Comparison of ENCODE assay signal across 5 worm cellular contexts in the genomic region with DNA sequence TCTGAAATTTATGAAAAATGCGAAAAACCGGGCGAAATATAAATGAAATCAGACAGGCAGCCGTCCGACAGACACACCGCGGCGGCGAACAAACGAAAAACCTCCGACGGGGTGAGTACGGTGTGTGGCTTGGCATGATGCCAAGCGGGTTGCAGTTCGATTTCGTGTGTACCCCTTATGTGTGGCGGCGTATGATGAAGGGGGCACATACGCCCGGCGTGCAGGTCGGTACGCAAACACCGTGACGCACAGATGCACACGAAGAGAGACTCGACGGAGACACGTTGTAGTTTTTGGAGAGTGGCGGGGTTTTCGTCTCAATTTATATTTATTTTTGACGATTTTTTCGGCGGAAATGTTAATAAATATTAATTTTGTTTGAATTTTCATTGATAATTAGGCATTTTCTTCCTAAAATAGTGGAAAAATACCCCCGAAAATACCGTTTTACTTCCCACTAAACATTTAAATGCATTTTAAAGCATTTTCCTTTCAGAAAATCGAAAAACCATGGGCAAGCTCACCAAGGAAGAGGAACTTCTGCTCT.
TF ChIP-seq lines count a peak whose summit lies in the region.

Gene trap-3, plus strand, starts transcription at position 497 of the 547 bp plus-strand sequence.

TF ChIP-seq in whole organism, L1 larva, 84 proteins besides CTCF, POLR2A, EP300 and RAD21 (continues in another document):
- TF ChIP-seq jun-1 (tag; optimal IDR thresholded peaks at IDR 0.05; lab: Kevin White, UChicago) (peak; percentile 97), irx-1 (tag; optimal IDR thresholded peaks at IDR 0.05; lab: Kevin White, UChicago) (peak; percentile 92), ama-1 (optimal IDR thresholded peaks at IDR 0.05; lab: Kevin White, UChicago) (peak; percentile 65), unc-30 (tag; optimal IDR thresholded peaks at IDR 0.05; lab: Kevin White, UChicago) (no peak), ceh-63 (GFP tag; optimal IDR thresholded peaks at IDR 0.05; lab: Kevin White, UChicago) (no peak), unc-62 (GFP tag; optimal IDR thresholded peaks at IDR 0.05; lab: Kevin White, UChicago) (no peak), hlh-4 (tag; optimal IDR thresholded peaks at IDR 0.05; lab: Kevin White, UChicago) (no peak), egl-27 (tag; optimal IDR thresholded peaks at IDR 0.05; lab: Kevin White, UChicago) (no peak), mep-1 (tag; optimal IDR thresholded peaks at IDR 0.05; lab: Kevin White, UChicago) (peak; percentile 94), lin-13 (GFP tag; optimal IDR thresholded peaks at IDR 0.05; lab: Kevin White, UChicago) (peak; percentile 96), sox-4 (tag; optimal IDR thresholded peaks at IDR 0.05; lab: Kevin White, UChicago) (peak; percentile 79), zip-4 (GFP tag; optimal IDR thresholded peaks at IDR 0.05; lab: Kevin White, UChicago) (peak; percentile 85), lir-3 (tag; optimal IDR thresholded peaks at IDR 0.05; lab: Kevin White, UChicago; ENCODE audit: poor library complexity) (no peak), zag-1 (tag; optimal IDR thresholded peaks at IDR 0.05; lab: Kevin White, UChicago) (no peak), nhr-19 (GFP tag; conservative IDR thresholded peaks at IDR 0.05; lab: Robert Waterston, UW) (peak; percentile 96), mdl-1 (tag; optimal IDR thresholded peaks at IDR 0.05; lab: Kevin White, UChicago) (peak in 1 of 2 experiments; percentile 96), nhr-12 (tag; optimal IDR thresholded peaks at IDR 0.05; lab: Kevin White, UChicago) (no peak)

TF ChIP-seq in whole organism, L3 larva, 47 proteins besides CTCF, POLR2A, EP300 and RAD21 (continues in another document):
- TF ChIP-seq skn-1 (tag; optimal IDR thresholded peaks at IDR 0.05; lab: Kevin White, UChicago) = peak; percentile 63
- TF ChIP-seq nhr-43 (tag; optimal IDR thresholded peaks at IDR 0.05; lab: Kevin White, UChicago; ENCODE audit: poor library complexity, severe bottlenecking) = peak; percentile 96
- peak; percentile 8 for TF ChIP-seq mdl-1 (tag; optimal IDR thresholded peaks at IDR 0.05; lab: Kevin White, UChicago)
- TF ChIP-seq mml-1 (tag; optimal IDR thresholded peaks at IDR 0.05; lab: Kevin White, UChicago) = no peak
- TF ChIP-seq ceh-82 (tag; optimal IDR thresholded peaks at IDR 0.05; lab: Kevin White, UChicago) = peak; percentile 85
- TF ChIP-seq unc-62 (GFP tag; optimal IDR thresholded peaks at IDR 0.05; lab: Kevin White, UChicago) = peak; percentile 68
- TF ChIP-seq eor-1 (tag; optimal IDR thresholded peaks at IDR 0.05; lab: Kevin White, UChicago) = no peak
- no peak for TF ChIP-seq fkh-2 (tag; optimal IDR thresholded peaks at IDR 0.05; lab: Kevin White, UChicago)
- peak; percentile 93 for TF ChIP-seq snpc-4 (tag; optimal IDR thresholded peaks at IDR 0.05; lab: Kevin White, UChicago)
- no peak for TF ChIP-seq egl-27 (tag; optimal IDR thresholded peaks at IDR 0.05; lab: Kevin White, UChicago)
- TF ChIP-seq nfya-1 (tag; optimal IDR thresholded peaks at IDR 0.05; lab: Kevin White, UChicago; ENCODE audit: insufficient read depth) = peak; percentile 99
- TF ChIP-seq jun-1 (tag; optimal IDR thresholded peaks at IDR 0.05; lab: Kevin White, UChicago) = peak; percentile 91
- TF ChIP-seq nhr-76 (tag; optimal IDR thresholded peaks at IDR 0.05; lab: Kevin White, UChicago) = peak; percentile 50
- peak; percentile 34 for TF ChIP-seq elt-1 (tag; optimal IDR thresholded peaks at IDR 0.05; lab: Kevin White, UChicago)
- TF ChIP-seq ceh-9 (tag; optimal IDR thresholded peaks at IDR 0.05; lab: Kevin White, UChicago) = no peak
- peak; percentile 84 for TF ChIP-seq ceh-28 (tag; optimal IDR thresholded peaks at IDR 0.05; lab: Kevin White, UChicago)
- TF ChIP-seq nhr-12 (tag; optimal IDR thresholded peaks at IDR 0.05; lab: Kevin White, UChicago) = no peak

TF ChIP-seq in whole organism, early embryonic, 17 proteins besides CTCF, POLR2A, EP300 and RAD21:
- TF ChIP-seq tbx-37 (GFP tag; conservative IDR thresholded peaks at IDR 0.05; lab: Robert Waterston, UW) (peak; percentile 49; the same call in 1 of the 2 replicates), aly-1 (tag; optimal IDR thresholded peaks at IDR 0.05; lab: Kevin White, UChicago) (no peak), B0310.2 (tag; optimal IDR thresholded peaks at IDR 0.05; lab: Kevin White, UChicago) (no peak), tra-4 (tag; optimal IDR thresholded peaks at IDR 0.05; lab: Kevin White, UChicago) (peak; percentile 43), hnd-1 (tag; optimal IDR thresholded peaks at IDR 0.05; lab: Kevin White, UChicago) (no peak), scrt-1 (GFP tag; IDR thresholded peaks at IDR 0.05; lab: Robert Waterston, UW) (no peak), ama-1 (optimal IDR thresholded peaks at IDR 0.05; lab: Kevin White, UChicago) (no peak), ceh-13 (GFP tag; optimal IDR thresholded peaks at IDR 0.05; lab: Kevin White, UChicago) (no peak), sea-1 (GFP tag; conservative IDR thresholded peaks at IDR 0.05; lab: Robert Waterston, UW) (0 out of 2 replicates have a peak, but pooled peaks have one; percentile 53), ets-7 (tag; optimal IDR thresholded peaks at IDR 0.05; lab: Kevin White, UChicago) (peak; percentile 55), tbx-11 (GFP tag; IDR thresholded peaks at IDR 0.05; lab: Robert Waterston, UW) (peak; percentile 61), ceh-36 (tag; optimal IDR thresholded peaks at IDR 0.05; lab: Kevin White, UChicago) (no peak), hmbx-1 (tag; optimal IDR thresholded peaks at IDR 0.05; lab: Kevin White, UChicago) (no peak), F13C5.2 (tag; optimal IDR thresholded peaks at IDR 0.05; lab: Kevin White, UChicago) (peak; percentile 90), flt-1 (GFP tag; IDR thresholded peaks at IDR 0.05; lab: Robert Waterston, UW) (0 out of 2 replicates have a peak, but pooled peaks have one; percentile 22), pes-1 (GFP tag; IDR thresholded peaks at IDR 0.05; lab: Robert Waterston, UW) (no peak; the same call in 1 of the 2 replicates), hmg-4 (GFP tag; optimal IDR thresholded peaks at IDR 0.05; lab: Kevin White, UChicago) (peak; percentile 67)
TF ChIP-seq in whole organism, early embryonic: peak in this region for 8.

TF ChIP-seq in whole organism, midembryonic, 9 proteins besides CTCF, POLR2A, EP300 and RAD21:
- TF ChIP-seq ztf-29 (GFP tag; IDR thresholded peaks at IDR 0.05; lab: Robert Waterston, UW) (0 out of 2 replicates have a peak, but pooled peaks have one; percentile 26), med-1 (GFP tag; optimal IDR thresholded peaks at IDR 0.05; lab: Kevin White, UChicago; ENCODE audit: insufficient read depth) (no peak), T22C8.4 (GFP tag; IDR thresholded peaks at IDR 0.05; lab: Robert Waterston, UW) (no peak), tab-1 (GFP tag; IDR thresholded peaks at IDR 0.05; lab: Robert Waterston, UW) (peak; percentile 35; the same call in 1 of the 2 replicates), ztf-23 (GFP tag; IDR thresholded peaks at IDR 0.05; lab: Robert Waterston, UW) (peak; percentile 100), klf-2 (GFP tag; conservative IDR thresholded peaks at IDR 0.05; lab: Robert Waterston, UW) (no peak), ref-1 (GFP tag; conservative IDR thresholded peaks at IDR 0.05; lab: Robert Waterston, UW) (no peak), cog-1 (tag; optimal IDR thresholded peaks at IDR 0.05; lab: Kevin White, UChicago) (peak; percentile 86), flt-1 (GFP tag; IDR thresholded peaks at IDR 0.05; lab: Robert Waterston, UW) (peak; percentile 86)

TF ChIP-seq in whole organism, young adult, 124 proteins besides CTCF, POLR2A, EP300 and RAD21 (continues in another document):
- TF ChIP-seq rcor-1 (GFP tag; IDR thresholded peaks at IDR 0.05; lab: Robert Waterston, UW) (peak; percentile 96), gei-17 (GFP tag; optimal IDR thresholded peaks at IDR 0.05; lab: Kevin White, UChicago) (peak; percentile 83), ama-1 (optimal IDR thresholded peaks at IDR 0.05; lab: Kevin White, UChicago) (no peak), ama-1 (GFP tag; optimal IDR thresholded peaks at IDR 0.05; lab: Kevin White, UChicago) (peak in 1 of 2 experiments; percentile 61), hsf-1 (GFP tag; IDR thresholded peaks at IDR 0.05; lab: Robert Waterston, UW) (peak; percentile 75), hrde-1 (tag; optimal IDR thresholded peaks at IDR 0.05; lab: Kevin White, UChicago; ENCODE audit: borderline replicate concordance) (peak; percentile 72), K12H6.12 (tag; optimal IDR thresholded peaks at IDR 0.05; lab: Kevin White, UChicago) (peak; percentile 98), nhr-80 (tag; optimal IDR thresholded peaks at IDR 0.05; lab: Kevin White, UChicago) (peak; percentile 99), ztf-22 (GFP tag; optimal IDR thresholded peaks at IDR 0.05; lab: Kevin White, UChicago) (peak; percentile 96), zfh-2 (GFP tag; conservative IDR thresholded peaks at IDR 0.05; lab: Robert Waterston, UW) (peak; percentile 98), lin-54 (GFP tag; optimal IDR thresholded peaks at IDR 0.05; lab: Kevin White, UChicago) (peak; percentile 97), nfyb-1 (GFP tag; IDR thresholded peaks at IDR 0.05; lab: Robert Waterston, UW) (peak; percentile 99), lin-26 (GFP tag; IDR thresholded peaks at IDR 0.05; lab: Robert Waterston, UW) (peak; percentile 74), sptf-2 (GFP tag; optimal IDR thresholded peaks at IDR 0.05; lab: Kevin White, UChicago) (no peak), athp-1 (tag; optimal IDR thresholded peaks at IDR 0.05; lab: Kevin White, UChicago) (peak; percentile 92), B0019.2 (GFP tag; conservative IDR thresholded peaks at IDR 0.05; lab: Robert Waterston, UW) (peak; percentile 82), T26A5.8 (tag; optimal IDR thresholded peaks at IDR 0.05; lab: Kevin White, UChicago) (no peak), pbrm-1 (GFP tag; IDR thresholded peaks at IDR 0.05; lab: Robert Waterston, UW) (peak; percentile 96), F39B2.1 (GFP tag; IDR thresholded peaks at IDR 0.05; lab: Robert Waterston, UW) (0 out of 2 replicates have a peak, but pooled peaks have one; percentile 69), ztf-26 (tag; optimal IDR thresholded peaks at IDR 0.05; lab: Kevin White, UChicago) (peak; percentile 97), madf-10 (tag; optimal IDR thresholded peaks at IDR 0.05; lab: Kevin White, UChicago) (peak; percentile 93), cebp-1 (GFP tag; IDR thresholded peaks at IDR 0.05; lab: Robert Waterston, UW) (peak; percentile 78), cebp-1 (tag; optimal IDR thresholded peaks at IDR 0.05; lab: Kevin White, UChicago) (peak; percentile 94), Y53G8AR.9 (GFP tag; conservative IDR thresholded peaks at IDR 0.05; lab: Robert Waterston, UW) (peak; percentile 98), nfya-2 (GFP tag; IDR thresholded peaks at IDR 0.05; lab: Robert Waterston, UW) (0 out of 2 replicates have a peak, but pooled peaks have one; percentile 46), ccch-3 (GFP tag; optimal IDR thresholded peaks at IDR 0.05; lab: Kevin White, UChicago) (no peak), ceh-27 (GFP tag; optimal IDR thresholded peaks at IDR 0.05; lab: Kevin White, UChicago) (peak; percentile 97), lsl-1 (GFP tag; optimal IDR thresholded peaks at IDR 0.05; lab: Kevin White, UChicago) (peak; percentile 88), hmg-20 (GFP tag; IDR thresholded peaks at IDR 0.05; lab: Robert Waterston, UW) (peak; percentile 86)

Comparison
In these comparisons a context has a peak if more than half of its experiments do, and no peak if none do; other contexts are left out.
1. Of the 8 proteins assayed by ChIP-seq in both whole organism, young adult and whole organism, L1 larva: peak only in whole organism, young adult: unc-62; only in whole organism, L1 larva: none; in both: dpl-1, efl-1, lin-35, nhr-90, snpc-4 and unc-130; in neither: 0; mixed calls (peak in some experiments, not most) for 1.